Worm (Caenorhabditis elegans) whole organism, L2 larva: ENCODE results near the gene K08F9.3.

Experiments used
- elt-1 ChIP-seq: fragments of 150-350 bp; optimal IDR thresholded peaks from 2 replicates; lab custom pipeline; 2014; ENCODE audit warnings: missing biosample characterization, missing genetic modification characterization
- ztf-1 ChIP-seq: fragments of 200-800 bp; sonication (Bioruptor generic); conservative IDR thresholded peaks from 2 replicates; pipeline ENCODE4 v1.3.6; 2022; ENCODE audit warnings: missing genetic modification characterization, missing compliant biosample characterization
- ztf-11 ChIP-seq: sonication (generic microtip); optimal IDR thresholded peaks from 2 replicates; lab custom pipeline; 2017; ENCODE audit warnings: missing biosample characterization, missing genetic modification characterization

DNA sequence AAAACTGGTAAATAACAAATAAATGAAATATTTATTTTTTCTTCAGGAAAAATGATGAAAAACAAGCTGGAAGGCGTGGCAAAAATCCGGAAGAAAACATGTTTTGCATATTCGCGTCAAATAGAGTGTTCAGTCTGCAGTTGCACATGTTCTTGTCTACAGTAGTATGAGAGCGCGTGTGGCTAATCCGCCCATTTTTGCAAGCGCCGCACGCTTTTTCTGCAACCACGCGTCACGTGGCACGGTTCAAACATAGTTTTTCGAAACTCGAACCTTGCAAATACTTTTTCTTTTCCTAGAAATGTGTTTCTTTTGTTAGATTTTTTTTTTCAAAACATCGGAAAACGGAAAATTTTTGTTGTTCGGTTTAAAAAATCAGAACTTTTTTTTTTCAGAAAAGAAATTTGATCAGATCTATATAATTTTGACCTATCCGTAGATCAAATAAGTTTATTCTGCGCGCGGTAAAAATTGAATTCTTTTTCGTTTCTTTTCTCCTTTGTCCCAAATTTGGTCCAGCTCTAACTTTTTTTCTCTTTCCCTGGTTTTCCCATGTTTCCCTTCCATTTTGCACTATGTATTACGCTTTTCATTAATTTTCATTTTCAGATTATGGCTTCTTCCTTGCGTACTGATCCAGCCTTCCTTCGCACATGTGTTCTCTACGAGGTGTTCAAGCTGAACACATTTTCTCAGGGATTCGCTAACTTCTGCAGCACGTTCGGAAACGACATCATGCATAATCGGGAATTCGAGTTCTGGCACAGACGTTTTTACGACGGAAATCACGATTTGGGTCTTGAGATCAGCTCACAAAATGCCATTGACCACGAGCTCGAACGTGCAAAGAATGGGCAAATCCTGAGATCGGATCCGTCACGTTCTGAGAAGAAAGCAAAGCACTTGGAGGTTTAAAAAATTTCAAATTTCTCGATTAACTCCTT, 44.0 kb downstream of the K08F9.3 start, which contains the start of gene Y75B12B.1:
- no peak for TF ChIP-seq ztf-11 (tag; lab: Kevin White, UChicago)
- TF ChIP-seq elt-1 (tag; lab: Kevin White, UChicago): no peak
- TF ChIP-seq ztf-1: no peak
